Fruit fly (Drosophila melanogaster) whole organism, embryonic: ENCODE measurements around the gene CG42814.

Source experiments
- CG10979 ChIP-seq: fragments of 200-800 bp; sonication (Bioruptor generic); optimal IDR thresholded peaks from 2 replicates; lab custom pipeline; 2018; ENCODE audit warnings: missing biosample characterization, mild to moderate bottlenecking, missing genetic modification characterization, moderate library complexity
- CG11085 ChIP-seq: fragments of 200-800 bp; sonication (Bioruptor generic); IDR thresholded peaks from 2 replicates; pipeline ENCODE4 v1.3.6; 2022; ENCODE audit warnings: missing biosample characterization, missing genetic modification characterization
- CG11456 ChIP-seq: fragments of 200-800 bp; sonication (Bioruptor generic); IDR thresholded peaks from 3 replicates; pipeline ENCODE4 v1.3.6; 2022; ENCODE audit warnings: missing biosample characterization, missing genetic modification characterization
- CG11723 ChIP-seq: fragments of 200-800 bp; sonication (Bioruptor generic); optimal IDR thresholded peaks from 2 replicates; lab custom pipeline; 2017; ENCODE audit warnings: missing biosample characterization, mild to moderate bottlenecking, missing genetic modification characterization
- CG12236 ChIP-seq: fragments of 200-800 bp; sonication (Bioruptor generic); optimal IDR thresholded peaks from 2 replicates; lab custom pipeline; 2016; ENCODE audit warnings: missing biosample characterization, missing genetic modification characterization
- CG1233 ChIP-seq: fragments of 200-800 bp; sonication (Bioruptor generic); optimal IDR thresholded peaks from 4 replicates; lab custom pipeline; 2018; ENCODE audit warnings: missing biosample characterization, mild to moderate bottlenecking, missing genetic modification characterization
- CG14710 ChIP-seq: fragments of 200-800 bp; sonication (Bioruptor generic); optimal IDR thresholded peaks from 3 replicates; lab custom pipeline; 2019; ENCODE audit warnings: missing biosample characterization, mild to moderate bottlenecking, missing genetic modification characterization, moderate library complexity
- CG1647 ChIP-seq: fragments of 200-800 bp; sonication (Bioruptor generic); optimal IDR thresholded peaks from 3 replicates; lab custom pipeline; 2016; ENCODE audit warnings: missing biosample characterization, missing genetic modification characterization
- CG30020 ChIP-seq: fragments of 200-800 bp; optimal IDR thresholded peaks from 2 replicates; lab custom pipeline; 2019; ENCODE audit warnings: missing biosample characterization, mild to moderate bottlenecking, missing genetic modification characterization, moderate library complexity
- CG3163 ChIP-seq: fragments of 200-800 bp; sonication (Bioruptor generic); optimal IDR thresholded peaks from 3 replicates; lab custom pipeline; 2016; ENCODE audit warnings: missing biosample characterization, missing genetic modification characterization
- CG3281 ChIP-seq: fragments of 200-800 bp; sonication (Bioruptor generic); optimal IDR thresholded peaks from 3 replicates; lab custom pipeline; 2017; ENCODE audit warnings: missing biosample characterization, mild to moderate bottlenecking, missing genetic modification characterization
- CG3838 ChIP-seq: fragments of 200-800 bp; sonication (Bioruptor generic); optimal IDR thresholded peaks from 3 replicates; lab custom pipeline; 2016; ENCODE audit warnings: missing biosample characterization, missing genetic modification characterization
- CG6854 ChIP-seq: fragments of 200-800 bp; sonication (Bioruptor generic); optimal IDR thresholded peaks from 3 replicates; lab custom pipeline; 2017; ENCODE audit warnings: missing biosample characterization, mild to moderate bottlenecking, missing genetic modification characterization
- CG7745 ChIP-seq: fragments of 200-800 bp; sonication (Bioruptor generic); optimal IDR thresholded peaks from 2 replicates; lab custom pipeline; 2018; ENCODE audit warnings: missing biosample characterization, mild to moderate bottlenecking, missing genetic modification characterization, moderate library complexity
- CG7839 ChIP-seq: fragments of 200-800 bp; sonication (Bioruptor generic); optimal IDR thresholded peaks from 3 replicates; lab custom pipeline; 2018; ENCODE audit warnings: missing biosample characterization, mild to moderate bottlenecking, missing genetic modification characterization, moderate library complexity
- CG8388 ChIP-seq: fragments of 200-800 bp; sonication (Bioruptor generic); optimal IDR thresholded peaks from 2 replicates; lab custom pipeline; 2019; ENCODE audit warnings: missing biosample characterization, mild to moderate bottlenecking, missing genetic modification characterization, moderate library complexity
- CG9817 ChIP-seq: fragments of 200-800 bp; sonication (Bioruptor generic); optimal IDR thresholded peaks from 2 replicates; lab custom pipeline; 2018; ENCODE audit warnings: missing biosample characterization, mild to moderate bottlenecking, missing genetic modification characterization, moderate library complexity
- Dbx ChIP-seq: fragments of 200-800 bp; sonication (Bioruptor generic); IDR thresholded peaks from 3 replicates; pipeline ENCODE4 v1.3.6; 2022; ENCODE audit warnings: missing biosample characterization, missing genetic modification characterization
- Dref ChIP-seq: fragments of 200-800 bp; sonication (Bioruptor generic); IDR thresholded peaks from 2 replicates; pipeline ENCODE4 v1.3.6; 2022; ENCODE audit warnings: missing biosample characterization, missing genetic modification characterization
- Ets65A ChIP-seq: fragments of 200-800 bp; sonication (Bioruptor generic); peaks from one replicate; lab custom pipeline; 2016; ENCODE audit warnings: missing biosample characterization, missing genetic modification characterization
- Fer3 ChIP-seq: fragments of 200-800 bp; sonication (Bioruptor generic); optimal IDR thresholded peaks from 2 replicates; lab custom pipeline; 2018; ENCODE audit warnings: missing biosample characterization, mild to moderate bottlenecking, missing genetic modification characterization, moderate library complexity
- GATAe ChIP-seq: fragments of 200-800 bp; sonication (Bioruptor generic); conservative IDR thresholded peaks from 2 replicates; pipeline ENCODE4 v1.3.6; 2022; ENCODE audit warnings: missing biosample characterization, missing genetic modification characterization
- Gsc ChIP-seq: fragments of 200-800 bp; sonication (Bioruptor generic); IDR thresholded peaks from 2 replicates; pipeline ENCODE4 v1.3.6; 2022; ENCODE audit warnings: missing biosample characterization, missing genetic modification characterization
- HLH4C ChIP-seq: fragments of 200-800 bp; sonication (Bioruptor generic); IDR thresholded peaks from 3 replicates; pipeline ENCODE4 v1.3.6; 2022; ENCODE audit warnings: missing biosample characterization, missing genetic modification characterization; ENCODE audit not compliant: partially characterized antibody
- Hand ChIP-seq: fragments of 200-800 bp; sonication (Bioruptor generic); optimal IDR thresholded peaks from 2 replicates; lab custom pipeline; 2017; ENCODE audit warnings: mild to moderate bottlenecking, missing biosample characterization, missing genetic modification reagents, missing genetic modification characterization
- Myb ChIP-seq: fragments of 200-800 bp; sonication (Bioruptor generic); optimal IDR thresholded peaks from 2 replicates; lab custom pipeline; 2016; ENCODE audit warnings: missing biosample characterization, missing genetic modification characterization
- Nf-YA ChIP-seq: fragments of 200-800 bp; sonication (Bioruptor generic); IDR thresholded peaks from 2 replicates; pipeline ENCODE4 v1.3.6; 2022; ENCODE audit warnings: missing biosample characterization, missing genetic modification characterization
- Sox100B ChIP-seq: fragments of 200-800 bp; sonication (Bioruptor generic); optimal IDR thresholded peaks from 3 replicates; lab custom pipeline; 2018; ENCODE audit warnings: missing biosample characterization, mild to moderate bottlenecking, missing genetic modification characterization
- Taf1 ChIP-seq: fragments of 200-800 bp; sonication (Bioruptor generic); IDR thresholded peaks from 2 replicates; pipeline ENCODE4 v1.3.6; 2022; ENCODE audit warnings: missing biosample characterization, missing genetic modification characterization
- bowl ChIP-seq: fragments of 200-800 bp; sonication (Bioruptor generic); IDR thresholded peaks from 2 replicates; pipeline ENCODE4 v1.3.6; 2022; ENCODE audit warnings: missing biosample characterization, missing genetic modification characterization
- dmrt99B ChIP-seq: fragments of 200-800 bp; sonication (Bioruptor generic); optimal IDR thresholded peaks from 2 replicates; lab custom pipeline; 2018; ENCODE audit warnings: missing biosample characterization, mild to moderate bottlenecking, missing genetic modification characterization, moderate library complexity
- dysf ChIP-seq: fragments of 200-800 bp; sonication (Bioruptor generic); IDR thresholded peaks from 3 replicates; pipeline ENCODE4 v1.3.6; 2022; ENCODE audit warnings: missing biosample characterization, missing genetic modification characterization
- fd96Cb ChIP-seq: fragments of 200-800 bp; sonication (Bioruptor generic); optimal IDR thresholded peaks from 2 replicates; lab custom pipeline; 2018; ENCODE audit warnings: missing biosample characterization, mild to moderate bottlenecking, missing genetic modification characterization, moderate library complexity
- h ChIP-seq: fragments of >200 bp; optimal IDR thresholded peaks from 2 replicates; lab custom pipeline; 2017
- kah ChIP-seq: fragments of 200-800 bp; sonication (Bioruptor generic); optimal IDR thresholded peaks from 2 replicates; lab custom pipeline; 2018; ENCODE audit warnings: missing biosample characterization, mild to moderate bottlenecking, missing genetic modification characterization
- kni ChIP-seq: fragments of 200-800 bp; sonication (Bioruptor generic); optimal IDR thresholded peaks from 3 replicates; lab custom pipeline; 2017; ENCODE audit warnings: mild to moderate bottlenecking, missing biosample characterization, missing genetic modification reagents, missing genetic modification characterization
- knrl ChIP-seq: fragments of 200-800 bp; sonication (Bioruptor generic); IDR thresholded peaks from 3 replicates; pipeline ENCODE4 v1.3.6; 2022; ENCODE audit warnings: missing biosample characterization, missing genetic modification characterization; ENCODE audit not compliant: partially characterized antibody
- onecut ChIP-seq: fragments of 200-800 bp; sonication (Bioruptor generic); IDR thresholded peaks from 2 replicates; pipeline ENCODE4 v1.3.6; 2022; ENCODE audit warnings: missing biosample characterization, missing genetic modification characterization
- pho ChIP-seq: fragments of 200-800 bp; sonication (Bioruptor generic); optimal IDR thresholded peaks from 2 replicates; lab custom pipeline; 2016; ENCODE audit warnings: missing biosample characterization, missing genetic modification characterization
- pita ChIP-seq: fragments of 200-800 bp; sonication (Bioruptor generic); optimal IDR thresholded peaks from 2 replicates; lab custom pipeline; 2017; ENCODE audit warnings: missing biosample characterization, mild to moderate bottlenecking, missing genetic modification characterization
- salm ChIP-seq: fragments of 200-800 bp; sonication (Bioruptor generic); optimal IDR thresholded peaks from 2 replicates; lab custom pipeline; 2018; ENCODE audit warnings: missing biosample characterization, mild to moderate bottlenecking, missing genetic modification characterization
- sens ChIP-seq: fragments of 200-800 bp; sonication (Bioruptor generic); peaks from one replicate; lab custom pipeline; 2016; ENCODE audit warnings: missing biosample characterization, missing genetic modification characterization
- slp2 ChIP-seq: fragments of 200-800 bp; sonication (Bioruptor generic); optimal IDR thresholded peaks from 2 replicates; lab custom pipeline; 2016; ENCODE audit warnings: missing biosample characterization, missing genetic modification characterization
- twi ChIP-seq: fragments of 200-800 bp; optimal IDR thresholded peaks from 2 replicates; lab custom pipeline; 2019; ENCODE audit warnings: missing biosample characterization, mild to moderate bottlenecking, missing genetic modification characterization, moderate library complexity
- unpg ChIP-seq: fragments of 200-800 bp; sonication (Bioruptor generic); optimal IDR thresholded peaks from 3 replicates; lab custom pipeline; 2018; ENCODE audit warnings: missing biosample characterization, mild to moderate bottlenecking, missing genetic modification characterization, moderate library complexity
- vfl ChIP-seq: fragments of 200-800 bp; sonication (Bioruptor generic); optimal IDR thresholded peaks from 2 replicates; lab custom pipeline; 2016; ENCODE audit warnings: missing biosample characterization, missing genetic modification characterization
- vvl ChIP-seq: fragments of 200-800 bp; sonication (Bioruptor generic); IDR thresholded peaks from 2 replicates; pipeline ENCODE4 v1.3.6; 2022; ENCODE audit warnings: missing biosample characterization, missing genetic modification characterization
- zfh1 ChIP-seq: fragments of 200-800 bp; sonication (Bioruptor generic); IDR thresholded peaks from 3 replicates; pipeline ENCODE4 v1.3.6; 2022; ENCODE audit warnings: missing biosample characterization, missing genetic modification characterization
- zfh2 ChIP-seq: fragments of 200-800 bp; sonication (Bioruptor generic); optimal IDR thresholded peaks from 2 replicates; lab custom pipeline; 2016; ENCODE audit warnings: missing biosample characterization, missing genetic modification characterization

The CG42814 gene

dm6 chr3R:27273118-27274062 lies 44.1 kb upstream of the CG42814 start, which contains the start of gene CG5934 (continued):
- no peak for TF ChIP-seq CG7745 (tag; lab: Kevin White, UChicago)
- TF ChIP-seq kah (GFP tag; lab: Kevin White, UChicago) = no peak
- no peak for TF ChIP-seq GATAe (GFP tag; lab: Robert Waterston, UW)
- no peak for TF ChIP-seq fd96Cb
- no peak for TF ChIP-seq vvl (GFP tag; lab: Robert Waterston, UW)
- TF ChIP-seq Nf-YA (GFP tag; lab: Robert Waterston, UW) = no peak
- TF ChIP-seq Taf1 (GFP tag; lab: Robert Waterston, UW) = no peak
- peak; percentile 18; the same call in 1 of the 3 replicates for TF ChIP-seq zfh1
- peak; percentile 14; the same call in 1 of the 2 replicates for TF ChIP-seq CG11085 (GFP tag; lab: Robert Waterston, UW)
- peak; percentile 29 for TF ChIP-seq CG3281 (GFP tag; lab: Kevin White, UChicago)
- TF ChIP-seq unpg = no peak
- peak; percentile 67 for TF ChIP-seq zfh2 (GFP tag; lab: Kevin White, UChicago)
- 0 out of 3 replicates have a peak, but pooled peaks have one; percentile 20 for TF ChIP-seq dysf (GFP tag; lab: Robert Waterston, UW)
- TF ChIP-seq sens = peak; percentile 58
- 0 out of 3 replicates have a peak, but pooled peaks have one; percentile 40 for TF ChIP-seq Dbx (GFP tag; lab: Robert Waterston, UW)
- TF ChIP-seq CG12236 = no peak
- peak; percentile 61 for TF ChIP-seq CG1647 (GFP tag; lab: Kevin White, UChicago)
- TF ChIP-seq Hand (GFP tag; lab: Kevin White, UChicago) = no peak
- no peak for TF ChIP-seq twi (tag; lab: Kevin White, UChicago)
- no peak for TF ChIP-seq Fer3 (tag; lab: Kevin White, UChicago)
- peak; percentile 21 for TF ChIP-seq CG7839 (tag; lab: Kevin White, UChicago)
- TF ChIP-seq Dref (GFP tag; lab: Robert Waterston, UW) = peak; percentile 44
- no peak for TF ChIP-seq CG3838 (GFP tag; lab: Kevin White, UChicago)
- TF ChIP-seq Myb (GFP tag; lab: Kevin White, UChicago) = peak; percentile 90
- no peak for TF ChIP-seq CG6854
- peak; percentile 27 for TF ChIP-seq vfl (GFP tag; lab: Kevin White, UChicago)
- peak; percentile 2 for TF ChIP-seq CG8388 (GFP tag; lab: Kevin White, UChicago)
- TF ChIP-seq pho (GFP tag; lab: Kevin White, UChicago) = peak; percentile 31
- no peak for TF ChIP-seq CG10979 (tag; lab: Kevin White, UChicago)
- no peak for TF ChIP-seq knrl
- peak; percentile 95 for TF ChIP-seq Ets65A
- TF ChIP-seq h = no peak
- no peak for TF ChIP-seq pita (GFP tag; lab: Kevin White, UChicago)
- TF ChIP-seq Sox100B (GFP tag; lab: Kevin White, UChicago) = peak; percentile 34
- TF ChIP-seq CG14710 (tag; lab: Kevin White, UChicago) = peak; percentile 39
- no peak for TF ChIP-seq salm
- 0 out of 3 replicates have a peak, but pooled peaks have one; percentile 41 for TF ChIP-seq HLH4C
- peak; percentile 33 for TF ChIP-seq slp2 (GFP tag; lab: Kevin White, UChicago)
- TF ChIP-seq CG11723 (GFP tag; lab: Kevin White, UChicago) = no peak
- no peak for TF ChIP-seq CG3163
- TF ChIP-seq dmrt99B (tag; lab: Kevin White, UChicago) = no peak
- TF ChIP-seq kni (GFP tag; lab: Kevin White, UChicago) = peak; percentile 19
- no peak for TF ChIP-seq CG30020 (tag; lab: Kevin White, UChicago)
- no peak for TF ChIP-seq onecut (GFP tag; lab: Robert Waterston, UW)
- no peak for TF ChIP-seq Gsc (GFP tag; lab: Robert Waterston, UW)
- no peak for TF ChIP-seq CG1233 (GFP tag; lab: Kevin White, UChicago)
- peak; percentile 36 for TF ChIP-seq CG9817
- TF ChIP-seq CG11456 (GFP tag; lab: Robert Waterston, UW) = peak; percentile 77; the same call in 2 of the 3 replicates
- TF ChIP-seq bowl (GFP tag; lab: Robert Waterston, UW) = no peak
